1 fruit fly cellular context compared by ENCODE assay signal in genomic region chr2L:11192691-11193090, dm6.
TF ChIP-seq lines count a peak whose summit lies in the region.

No protein-coding gene starts in this region.

TF ChIP-seq in whole organism, embryonic, 481 proteins besides CTCF, POLR2A, EP300 and RAD21 (continued from another document and continues in another):
- TF ChIP-seq so (GFP tag; IDR thresholded peaks at IDR 0.05; lab: Robert Waterston, UW) = no peak
- TF ChIP-seq CHES-1-like (GFP tag; optimal IDR thresholded peaks at IDR 0.05; lab: Kevin White, UChicago) = peak; percentile 29
- no peak for TF ChIP-seq pfk (GFP tag; optimal IDR thresholded peaks at IDR 0.05; lab: Kevin White, UChicago)
- peak; percentile 39 for TF ChIP-seq pum (GFP tag; optimal IDR thresholded peaks at IDR 0.05; lab: Kevin White, UChicago)
- TF ChIP-seq H2.0 (GFP tag; IDR thresholded peaks at IDR 0.05; lab: Robert Waterston, UW) = peak; percentile 41; the same call in 1 of the 2 replicates
- peak; percentile 70; the same call in 1 of the 3 replicates for TF ChIP-seq gce (GFP tag; IDR thresholded peaks at IDR 0.05; lab: Robert Waterston, UW)
- peak; percentile 8 for TF ChIP-seq btn (GFP tag; optimal IDR thresholded peaks at IDR 0.05; lab: Kevin White, UChicago)
- peak; percentile 73 for TF ChIP-seq CG1529 (GFP tag; optimal IDR thresholded peaks at IDR 0.05; lab: Kevin White, UChicago)
- TF ChIP-seq CG16863 (GFP tag; optimal IDR thresholded peaks at IDR 0.05; lab: Kevin White, UChicago) = peak; percentile 55
- peak; percentile 51 for TF ChIP-seq tio (GFP tag; optimal IDR thresholded peaks at IDR 0.05; lab: Kevin White, UChicago)
- peak; percentile 32 for TF ChIP-seq Six4 (GFP tag; optimal IDR thresholded peaks at IDR 0.05; lab: Kevin White, UChicago)
- TF ChIP-seq CG11247 (GFP tag; IDR thresholded peaks at IDR 0.05; lab: Robert Waterston, UW) = no peak
- TF ChIP-seq Bdp1 (GFP tag; optimal IDR thresholded peaks at IDR 0.05; lab: Kevin White, UChicago) = peak; percentile 37
- TF ChIP-seq CG8089 (GFP tag; optimal IDR thresholded peaks at IDR 0.05; lab: Kevin White, UChicago) = peak; percentile 46
- peak; percentile 55 for TF ChIP-seq pros (GFP tag; optimal IDR thresholded peaks at IDR 0.05; lab: Kevin White, UChicago)
- TF ChIP-seq CG3163 (GFP tag; optimal IDR thresholded peaks at IDR 0.05; lab: Kevin White, UChicago) = peak; percentile 3
- TF ChIP-seq CG6791 (GFP tag; IDR thresholded peaks at IDR 0.05; lab: Robert Waterston, UW; ENCODE audit: partially characterized antibody) = no peak
- no peak for TF ChIP-seq Dad (GFP tag; optimal IDR thresholded peaks at IDR 0.05; lab: Kevin White, UChicago)
- TF ChIP-seq sens-2 (GFP tag; IDR thresholded peaks at IDR 0.05; lab: Robert Waterston, UW) = peak; percentile 58
- no peak for TF ChIP-seq CG1024 (GFP tag; IDR thresholded peaks at IDR 0.05; lab: Robert Waterston, UW)
- peak; percentile 70 for TF ChIP-seq dmrt99B (tag; optimal IDR thresholded peaks at IDR 0.05; lab: Kevin White, UChicago)
- no peak for TF ChIP-seq B-H2 (GFP tag; optimal IDR thresholded peaks at IDR 0.05; lab: Kevin White, UChicago)
- TF ChIP-seq CG17359 (tag; optimal IDR thresholded peaks at IDR 0.05; lab: Kevin White, UChicago) = peak; percentile 58
- TF ChIP-seq CG8924 (tag; optimal IDR thresholded peaks at IDR 0.05; lab: Kevin White, UChicago) = peak; percentile 69
- peak; percentile 20 for TF ChIP-seq CG6254 (GFP tag; optimal IDR thresholded peaks at IDR 0.05; lab: Kevin White, UChicago)
- TF ChIP-seq CG16815 (GFP tag; optimal IDR thresholded peaks at IDR 0.05; lab: Kevin White, UChicago) = peak; percentile 46
- peak; percentile 43; the same call in 1 of the 2 replicates for TF ChIP-seq sob (GFP tag; IDR thresholded peaks at IDR 0.05; lab: Robert Waterston, UW)
- TF ChIP-seq CG42726 (GFP tag; IDR thresholded peaks at IDR 0.05; lab: Robert Waterston, UW; ENCODE audit: partially characterized antibody) = no peak
- no peak for TF ChIP-seq Usf (GFP tag; optimal IDR thresholded peaks at IDR 0.05; lab: Kevin White, UChicago)
- peak; percentile 60 for TF ChIP-seq Atf3 (GFP tag; optimal IDR thresholded peaks at IDR 0.05; lab: Kevin White, UChicago)
- TF ChIP-seq emc (GFP tag; optimal IDR thresholded peaks at IDR 0.05; lab: Kevin White, UChicago) = no peak
- TF ChIP-seq CG12219 (GFP tag; optimal IDR thresholded peaks at IDR 0.05; lab: Kevin White, UChicago) = peak; percentile 76
- TF ChIP-seq insv (GFP tag; optimal IDR thresholded peaks at IDR 0.05; lab: Kevin White, UChicago) = no peak
- TF ChIP-seq knrl (GFP tag; IDR thresholded peaks at IDR 0.05; lab: Robert Waterston, UW; ENCODE audit: partially characterized antibody) = no peak
- no peak for TF ChIP-seq fru (optimal IDR thresholded peaks at IDR 0.05; lab: Kevin White, UChicago)
- TF ChIP-seq toy (GFP tag; IDR thresholded peaks at IDR 0.05; lab: Robert Waterston, UW) = no peak
- TF ChIP-seq Rfx (GFP tag; IDR thresholded peaks at IDR 0.05; lab: Robert Waterston, UW) = no peak
- 0 out of 3 replicates have a peak, but pooled peaks have one; percentile 45 for TF ChIP-seq ase (GFP tag; IDR thresholded peaks at IDR 0.05; lab: Robert Waterston, UW)
- TF ChIP-seq Ptx1 (GFP tag; IDR thresholded peaks at IDR 0.05; lab: Robert Waterston, UW) = peak; percentile 57
- TF ChIP-seq BtbVII (GFP tag; optimal IDR thresholded peaks at IDR 0.05; lab: Kevin White, UChicago) = no peak
- no peak for TF ChIP-seq CG4854 (GFP tag; optimal IDR thresholded peaks at IDR 0.05; lab: Kevin White, UChicago)
- TF ChIP-seq mld (GFP tag; IDR thresholded peaks at IDR 0.05; lab: Robert Waterston, UW; ENCODE audit: partially characterized antibody) = no peak
- TF ChIP-seq CG8359 (GFP tag; optimal IDR thresholded peaks at IDR 0.05; lab: Kevin White, UChicago; ENCODE audit: borderline replicate concordance) = peak; percentile 6
- no peak for TF ChIP-seq nerfin-2 (GFP tag; IDR thresholded peaks at IDR 0.05; lab: Robert Waterston, UW; ENCODE audit: partially characterized antibody)
- TF ChIP-seq CG18262 (tag; optimal IDR thresholded peaks at IDR 0.05; lab: Kevin White, UChicago) = peak; percentile 72
- peak; percentile 59 for TF ChIP-seq gt (GFP tag; IDR thresholded peaks at IDR 0.05; lab: Robert Waterston, UW)
- TF ChIP-seq CG15479 (GFP tag; optimal IDR thresholded peaks at IDR 0.05; lab: Kevin White, UChicago) = no peak
- no peak for TF ChIP-seq chinmo (GFP tag; IDR thresholded peaks at IDR 0.05; lab: Robert Waterston, UW; ENCODE audit: partially characterized antibody)
- no peak; the same call in 1 of the 2 replicates for TF ChIP-seq CG4730 (GFP tag; IDR thresholded peaks at IDR 0.05; lab: Robert Waterston, UW)
- no peak for TF ChIP-seq Hmx (GFP tag; optimal IDR thresholded peaks at IDR 0.05; lab: Kevin White, UChicago)
- peak; percentile 82 for TF ChIP-seq CG11504 (tag; optimal IDR thresholded peaks at IDR 0.05; lab: Kevin White, UChicago)
- peak; percentile 54 for TF ChIP-seq gcm (GFP tag; optimal IDR thresholded peaks at IDR 0.05; lab: Kevin White, UChicago)
- no peak for TF ChIP-seq Atf-2 (GFP tag; optimal IDR thresholded peaks at IDR 0.05; lab: Kevin White, UChicago)
- TF ChIP-seq Camta (GFP tag; optimal IDR thresholded peaks at IDR 0.05; lab: Kevin White, UChicago) = no peak
- no peak for TF ChIP-seq trh (GFP tag; optimal IDR thresholded peaks at IDR 0.05; lab: Kevin White, UChicago)
- no peak for TF ChIP-seq CG4282 (GFP tag; optimal IDR thresholded peaks at IDR 0.05; lab: Kevin White, UChicago)
- TF ChIP-seq otp (GFP tag; IDR thresholded peaks at IDR 0.05; lab: Robert Waterston, UW) = peak; percentile 53; the same call in 1 of the 3 replicates
- no peak for TF ChIP-seq CG7372 (GFP tag; IDR thresholded peaks at IDR 0.05; lab: Robert Waterston, UW)
- no peak for TF ChIP-seq CG16813 (GFP tag; IDR thresholded peaks at IDR 0.05; lab: Robert Waterston, UW; ENCODE audit: partially characterized antibody)
- peak; percentile 45 for TF ChIP-seq CG11398 (GFP tag; optimal IDR thresholded peaks at IDR 0.05; lab: Kevin White, UChicago)
- TF ChIP-seq CG12769 (tag; optimal IDR thresholded peaks at IDR 0.05; lab: Kevin White, UChicago) = peak; percentile 57
- peak; percentile 74; the same call in 1 of the 2 replicates for TF ChIP-seq chm (GFP tag; IDR thresholded peaks at IDR 0.05; lab: Robert Waterston, UW)
- no peak for TF ChIP-seq mam (GFP tag; optimal IDR thresholded peaks at IDR 0.05; lab: Kevin White, UChicago)
- TF ChIP-seq CG3995 (GFP tag; optimal IDR thresholded peaks at IDR 0.05; lab: Kevin White, UChicago) = no peak
- peak; percentile 73 for TF ChIP-seq ttk (GFP tag; IDR thresholded peaks at IDR 0.05; lab: Robert Waterston, UW)
- TF ChIP-seq HLH3B (GFP tag; IDR thresholded peaks at IDR 0.05; lab: Robert Waterston, UW) = 0 out of 2 replicates have a peak, but pooled peaks have one; percentile 42
- no peak for TF ChIP-seq CG6854 (GFP tag; optimal IDR thresholded peaks at IDR 0.05; lab: Kevin White, UChicago)
- no peak for TF ChIP-seq hbn (GFP tag; IDR thresholded peaks at IDR 0.05; lab: Robert Waterston, UW; ENCODE audit: partially characterized antibody)
- peak; percentile 46 for TF ChIP-seq CG12299 (tag; optimal IDR thresholded peaks at IDR 0.05; lab: Kevin White, UChicago)
- TF ChIP-seq CG10147 (GFP tag; optimal IDR thresholded peaks at IDR 0.05; lab: Kevin White, UChicago) = no peak
- peak; percentile 54 for TF ChIP-seq CG30431 (GFP tag; optimal IDR thresholded peaks at IDR 0.05; lab: Kevin White, UChicago)
- peak; percentile 92 for TF ChIP-seq CG1603 (tag; optimal IDR thresholded peaks at IDR 0.05; lab: Kevin White, UChicago)
- no peak for TF ChIP-seq Hr39 (optimal IDR thresholded peaks at IDR 0.05; lab: Kevin White, UChicago)
- no peak for TF ChIP-seq cg (GFP tag; optimal IDR thresholded peaks at IDR 0.05; lab: Kevin White, UChicago)
- TF ChIP-seq run (tag; optimal IDR thresholded peaks at IDR 0.05; lab: Kevin White, UChicago) = peak; percentile 4
- TF ChIP-seq inv (GFP tag; IDR thresholded peaks at IDR 0.05; lab: Robert Waterston, UW; ENCODE audit: partially characterized antibody) = no peak
- peak; percentile 84 for TF ChIP-seq zfh1 (GFP tag; IDR thresholded peaks at IDR 0.05; lab: Robert Waterston, UW)
- TF ChIP-seq crc (GFP tag; optimal IDR thresholded peaks at IDR 0.05; lab: Kevin White, UChicago) = no peak
- no peak for TF ChIP-seq pan (optimal IDR thresholded peaks at IDR 0.05; lab: Kevin White, UChicago)
- peak in 1 of 2 experiments; percentile 60 for TF ChIP-seq pan (GFP tag; optimal IDR thresholded peaks at IDR 0.05 in 1 of 2, IDR thresholded peaks at IDR 0.05 in 1 of 2)
- peak; percentile 19 for TF ChIP-seq CG15696 (tag; optimal IDR thresholded peaks at IDR 0.05; lab: Kevin White, UChicago)
- TF ChIP-seq CG10431 (GFP tag; optimal IDR thresholded peaks at IDR 0.05; lab: Kevin White, UChicago) = no peak
- TF ChIP-seq CG9876 (GFP tag; optimal IDR thresholded peaks at IDR 0.05; lab: Kevin White, UChicago) = peak; percentile 2
- TF ChIP-seq CG8478 (optimal IDR thresholded peaks at IDR 0.05; lab: Kevin White, UChicago) = no peak
- TF ChIP-seq Hand (GFP tag; optimal IDR thresholded peaks at IDR 0.05; lab: Kevin White, UChicago) = no peak
- no peak for TF ChIP-seq CG10274 (GFP tag; optimal IDR thresholded peaks at IDR 0.05; lab: Kevin White, UChicago)
- TF ChIP-seq CG8388 (GFP tag; optimal IDR thresholded peaks at IDR 0.05; lab: Kevin White, UChicago) = peak; percentile 78
- TF ChIP-seq CG5245 (GFP tag; optimal IDR thresholded peaks at IDR 0.05; lab: Kevin White, UChicago) = peak; percentile 18
- peak; percentile 42 for TF ChIP-seq cato (GFP tag; optimal IDR thresholded peaks at IDR 0.05; lab: Kevin White, UChicago; ENCODE audit: borderline replicate concordance)
- peak; percentile 5 for TF ChIP-seq fu2 (GFP tag; optimal IDR thresholded peaks at IDR 0.05; lab: Kevin White, UChicago)
- TF ChIP-seq Sox100B (GFP tag; optimal IDR thresholded peaks at IDR 0.05; lab: Kevin White, UChicago) = peak; percentile 23
- no peak for TF ChIP-seq Fer1 (GFP tag; optimal IDR thresholded peaks at IDR 0.05; lab: Kevin White, UChicago)
- peak; percentile 49; the same call in 2 of the 3 replicates for TF ChIP-seq CG34422 (GFP tag; IDR thresholded peaks at IDR 0.05; lab: Robert Waterston, UW)
- no peak for TF ChIP-seq amos (GFP tag; IDR thresholded peaks at IDR 0.05; lab: Robert Waterston, UW; ENCODE audit: partially characterized antibody)
- no peak for TF ChIP-seq Drgx (GFP tag; IDR thresholded peaks at IDR 0.05; lab: Robert Waterston, UW)
- no peak for TF ChIP-seq sna (GFP tag; IDR thresholded peaks at IDR 0.05; lab: Robert Waterston, UW; ENCODE audit: partially characterized antibody)
- no peak for TF ChIP-seq exex (tag; optimal IDR thresholded peaks at IDR 0.05; lab: Kevin White, UChicago)
- peak; percentile 50 for TF ChIP-seq her (GFP tag; optimal IDR thresholded peaks at IDR 0.05; lab: Kevin White, UChicago)
- peak; percentile 71 for TF ChIP-seq PHDP (tag; optimal IDR thresholded peaks at IDR 0.05; lab: Kevin White, UChicago)
- TF ChIP-seq Jarid2 (GFP tag; optimal IDR thresholded peaks at IDR 0.05; lab: Kevin White, UChicago) = no peak
- TF ChIP-seq shn (GFP tag; optimal IDR thresholded peaks at IDR 0.05; lab: Kevin White, UChicago) = peak; percentile 34
- TF ChIP-seq slou (GFP tag; optimal IDR thresholded peaks at IDR 0.05; lab: Kevin White, UChicago) = no peak
- TF ChIP-seq Gsc (GFP tag; IDR thresholded peaks at IDR 0.05; lab: Robert Waterston, UW) = 0 out of 2 replicates have a peak, but pooled peaks have one; percentile 20
- TF ChIP-seq CG7839 (tag; optimal IDR thresholded peaks at IDR 0.05; lab: Kevin White, UChicago) = peak; percentile 52
- peak; percentile 4 for TF ChIP-seq bcd (GFP tag; optimal IDR thresholded peaks at IDR 0.05; lab: Kevin White, UChicago)
- peak; percentile 61 for TF ChIP-seq CG8944 (GFP tag; optimal IDR thresholded peaks at IDR 0.05; lab: Kevin White, UChicago)
- TF ChIP-seq fd64A (GFP tag; optimal IDR thresholded peaks at IDR 0.05; lab: Kevin White, UChicago) = no peak
- peak; percentile 17 for TF ChIP-seq NC2α (GFP tag; optimal IDR thresholded peaks at IDR 0.05; lab: Kevin White, UChicago)
- no peak for TF ChIP-seq CG30020 (tag; optimal IDR thresholded peaks at IDR 0.05; lab: Kevin White, UChicago)
- peak; percentile 20 for TF ChIP-seq CG3065 (GFP tag; optimal IDR thresholded peaks at IDR 0.05; lab: Kevin White, UChicago)
- TF ChIP-seq CG14667 (GFP tag; IDR thresholded peaks at IDR 0.05; lab: Robert Waterston, UW) = peak; percentile 38; the same call in 1 of the 2 replicates
- peak; percentile 64 for TF ChIP-seq Hsf (GFP tag; optimal IDR thresholded peaks at IDR 0.05; lab: Kevin White, UChicago)
- TF ChIP-seq Myb (GFP tag; optimal IDR thresholded peaks at IDR 0.05; lab: Kevin White, UChicago) = peak; percentile 20
- TF ChIP-seq CG6272 (GFP tag; IDR thresholded peaks at IDR 0.05; lab: Robert Waterston, UW) = peak; percentile 7; the same call in 1 of the 2 replicates
- TF ChIP-seq Scr (GFP tag; IDR thresholded peaks at IDR 0.05; lab: Robert Waterston, UW; ENCODE audit: partially characterized antibody) = no peak
- TF ChIP-seq CG4360 (GFP tag; IDR thresholded peaks at IDR 0.05; lab: Robert Waterston, UW) = 0 out of 2 replicates have a peak, but pooled peaks have one; percentile 27
- no peak for TF ChIP-seq gfzf (GFP tag; optimal IDR thresholded peaks at IDR 0.05; lab: Kevin White, UChicago)
- 0 out of 2 replicates have a peak, but pooled peaks have one; percentile 32 for TF ChIP-seq Nf-YA (GFP tag; IDR thresholded peaks at IDR 0.05; lab: Robert Waterston, UW)
- TF ChIP-seq gsb (GFP tag; IDR thresholded peaks at IDR 0.05; lab: Robert Waterston, UW) = no peak
- no peak for TF ChIP-seq CG11560 (tag; IDR thresholded peaks at IDR 0.05; lab: Robert Waterston, UW)
- peak; percentile 70 for TF ChIP-seq jing (GFP tag; optimal IDR thresholded peaks at IDR 0.05; lab: Kevin White, UChicago)
- TF ChIP-seq lilli (GFP tag; optimal IDR thresholded peaks at IDR 0.05; lab: Kevin White, UChicago) = peak; percentile 7
- peak; percentile 90 for TF ChIP-seq ci (GFP tag; IDR thresholded peaks at IDR 0.05; lab: Robert Waterston, UW)
- peak; percentile 80 for TF ChIP-seq Med (GFP tag; lab: Kevin White, UChicago)
- TF ChIP-seq Kr (GFP tag; optimal IDR thresholded peaks at IDR 0.05; lab: Kevin White, UChicago) = no peak
- peak; percentile 14 for TF ChIP-seq Asciz (GFP tag; optimal IDR thresholded peaks at IDR 0.05; lab: Kevin White, UChicago)
- TF ChIP-seq CG32772 (GFP tag; IDR thresholded peaks at IDR 0.05; lab: Robert Waterston, UW) = peak; percentile 30; the same call in 1 of the 2 replicates
- peak; percentile 3 for TF ChIP-seq CG31388 (GFP tag; optimal IDR thresholded peaks at IDR 0.05; lab: Kevin White, UChicago)
- peak; percentile 32 for TF ChIP-seq Nf-YB (GFP tag; optimal IDR thresholded peaks at IDR 0.05; lab: Kevin White, UChicago)
- no peak for TF ChIP-seq Fer3 (tag; optimal IDR thresholded peaks at IDR 0.05; lab: Kevin White, UChicago)
